Worm (Caenorhabditis elegans): Measurements from ENCODE around the gene ugt-64.

Gene ugt-64

ce11 chrV:3475021-3475420 lies 31.1 kb downstream of the ugt-64 start, which contains the start of gene oac-2:
TSS of gene oac-2 (minus strand) at chrV:3475121.
- TF ChIP-seq med-1 (GFP tag; optimal IDR thresholded peaks at IDR 0.05; ENCODE audit: insufficient read depth) = no peak
- TF ChIP-seq ztf-29 (GFP tag; IDR thresholded peaks at IDR 0.05) = no peak

ce11 chrV:3470782-3471181 lies 35.4 kb downstream of the ugt-64 start, which contains the start of gene srbc-29:
TSS of gene srbc-29 (minus strand) at chrV:3470882.
- TF ChIP-seq ztf-29 (GFP tag; IDR thresholded peaks at IDR 0.05) = no peak
- no peak for TF ChIP-seq tab-1 (GFP tag; IDR thresholded peaks at IDR 0.05)
- no peak for TF ChIP-seq ref-1 (GFP tag; conservative IDR thresholded peaks at IDR 0.05)
- no peak for TF ChIP-seq ztf-23 (GFP tag; IDR thresholded peaks at IDR 0.05)
- no peak for TF ChIP-seq T22C8.4 (GFP tag; IDR thresholded peaks at IDR 0.05)
- no peak for TF ChIP-seq med-1 (GFP tag; optimal IDR thresholded peaks at IDR 0.05; ENCODE audit: insufficient read depth)
- TF ChIP-seq cog-1 (tag; optimal IDR thresholded peaks at IDR 0.05) = no peak
- TF ChIP-seq flt-1 (GFP tag; IDR thresholded peaks at IDR 0.05) = no peak
- TF ChIP-seq klf-2 (GFP tag; conservative IDR thresholded peaks at IDR 0.05) = no peak

- no peak for TF ChIP-seq cog-1 (tag; optimal IDR thresholded peaks at IDR 0.05)
- TF ChIP-seq klf-2 (GFP tag; conservative IDR thresholded peaks at IDR 0.05) = no peak
- TF ChIP-seq ztf-29 (GFP tag; IDR thresholded peaks at IDR 0.05) = no peak
- TF ChIP-seq T22C8.4 (GFP tag; IDR thresholded peaks at IDR 0.05) = no peak
- TF ChIP-seq ztf-23 (GFP tag; IDR thresholded peaks at IDR 0.05) = no peak
- no peak for TF ChIP-seq med-1 (GFP tag; optimal IDR thresholded peaks at IDR 0.05; ENCODE audit: insufficient read depth)
- TF ChIP-seq ref-1 (GFP tag; conservative IDR thresholded peaks at IDR 0.05) = no peak
- no peak for TF ChIP-seq flt-1 (GFP tag; IDR thresholded peaks at IDR 0.05)
- no peak for TF ChIP-seq tab-1 (GFP tag; IDR thresholded peaks at IDR 0.05)
These were observed 37.7 kb downstream of the ugt-64 start, which contains the start of gene gst-33 for ce11 chrV:3468436-3468835. TSS of gene gst-33 (minus strand) at chrV:3468562.

- TF ChIP-seq klf-2 (GFP tag; conservative IDR thresholded peaks at IDR 0.05) (no peak), med-1 (GFP tag; optimal IDR thresholded peaks at IDR 0.05; ENCODE audit: insufficient read depth) (no peak), ztf-29 (GFP tag; IDR thresholded peaks at IDR 0.05) (no peak), T22C8.4 (GFP tag; IDR thresholded peaks at IDR 0.05) (no peak), flt-1 (GFP tag; IDR thresholded peaks at IDR 0.05) (no peak), ztf-23 (GFP tag; IDR thresholded peaks at IDR 0.05) (no peak), ref-1 (GFP tag; conservative IDR thresholded peaks at IDR 0.05) (no peak), tab-1 (GFP tag; IDR thresholded peaks at IDR 0.05) (no peak), cog-1 (tag; optimal IDR thresholded peaks at IDR 0.05) (no peak)
These were observed 41.3 kb downstream of the ugt-64 start for ce11 chrV:3464897-3465296.

- TF ChIP-seq T22C8.4 (GFP tag; IDR thresholded peaks at IDR 0.05) (no peak), tab-1 (GFP tag; IDR thresholded peaks at IDR 0.05) (no peak), med-1 (GFP tag; optimal IDR thresholded peaks at IDR 0.05; ENCODE audit: insufficient read depth) (no peak), cog-1 (tag; optimal IDR thresholded peaks at IDR 0.05) (no peak), ref-1 (GFP tag; conservative IDR thresholded peaks at IDR 0.05) (no peak)
These were observed 42.6 kb downstream of the ugt-64 start, which contains the start of gene slc-28.1 for ce11 chrV:3463514-3463913. TSS of gene slc-28.1 (plus strand) at chrV:3463814.

ce11 chrV:3459919-3460318 lies 46.2 kb downstream of the ugt-64 start, which contains the start of gene slc-28.2:
TSS of gene slc-28.2 (plus strand) at chrV:3460219.
- TF ChIP-seq ref-1 (GFP tag; conservative IDR thresholded peaks at IDR 0.05) = no peak
- no peak for TF ChIP-seq ztf-23 (GFP tag; IDR thresholded peaks at IDR 0.05)
- no peak for TF ChIP-seq klf-2 (GFP tag; conservative IDR thresholded peaks at IDR 0.05)
- TF ChIP-seq tab-1 (GFP tag; IDR thresholded peaks at IDR 0.05) = no peak
- no peak for TF ChIP-seq med-1 (GFP tag; optimal IDR thresholded peaks at IDR 0.05; ENCODE audit: insufficient read depth)
- TF ChIP-seq flt-1 (GFP tag; IDR thresholded peaks at IDR 0.05) = no peak
- TF ChIP-seq T22C8.4 (GFP tag; IDR thresholded peaks at IDR 0.05) = no peak
- no peak for TF ChIP-seq ztf-29 (GFP tag; IDR thresholded peaks at IDR 0.05)
- TF ChIP-seq cog-1 (tag; optimal IDR thresholded peaks at IDR 0.05) = no peak

ce11 chrV:3455135-3455747 lies 50.9 kb downstream of the ugt-64 start:
- TF ChIP-seq cog-1 (tag; optimal IDR thresholded peaks at IDR 0.05) = no peak
- no peak for TF ChIP-seq med-1 (GFP tag; optimal IDR thresholded peaks at IDR 0.05; ENCODE audit: insufficient read depth)
- no peak for TF ChIP-seq ztf-23 (GFP tag; IDR thresholded peaks at IDR 0.05)
- no peak for TF ChIP-seq tab-1 (GFP tag; IDR thresholded peaks at IDR 0.05)

- TF ChIP-seq ztf-29 (GFP tag; IDR thresholded peaks at IDR 0.05) = no peak
- TF ChIP-seq klf-2 (GFP tag; conservative IDR thresholded peaks at IDR 0.05) = no peak
- TF ChIP-seq ztf-23 (GFP tag; IDR thresholded peaks at IDR 0.05) = no peak
- no peak for TF ChIP-seq T22C8.4 (GFP tag; IDR thresholded peaks at IDR 0.05)
- TF ChIP-seq tab-1 (GFP tag; IDR thresholded peaks at IDR 0.05) = no peak
- no peak for TF ChIP-seq flt-1 (GFP tag; IDR thresholded peaks at IDR 0.05)
- TF ChIP-seq ref-1 (GFP tag; conservative IDR thresholded peaks at IDR 0.05) = no peak
- no peak for TF ChIP-seq med-1 (GFP tag; optimal IDR thresholded peaks at IDR 0.05; ENCODE audit: insufficient read depth)
- no peak for TF ChIP-seq cog-1 (tag; optimal IDR thresholded peaks at IDR 0.05)
These were observed 51.5 kb downstream of the ugt-64 start for ce11 chrV:3454620-3455019.

Data from whole organism, midembryonic.